Worm (Caenorhabditis elegans): Measurements from ENCODE around the gene ZK1240.6.

DNA sequence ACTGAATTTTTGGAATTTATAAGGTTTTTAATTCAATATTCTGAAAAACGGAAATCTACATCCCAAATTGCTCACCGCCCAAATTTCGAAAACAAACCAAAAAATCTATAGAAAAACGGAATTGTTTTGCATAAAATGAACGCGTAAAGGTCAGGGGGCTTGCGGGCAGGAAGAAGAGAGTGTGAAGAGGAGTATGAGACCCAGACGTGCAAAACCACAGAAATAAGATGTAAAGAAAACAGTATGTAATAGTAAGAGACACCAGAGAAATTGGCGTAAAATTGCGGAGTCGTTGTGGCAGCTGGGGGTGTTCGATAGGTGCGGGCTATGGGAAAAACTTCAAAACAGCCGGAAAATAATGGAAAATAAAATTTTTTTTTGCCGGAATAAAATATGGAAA is 18.3 kb upstream of the ZK1240.6 start:
- TF ChIP-seq ztf-4 (tag; optimal IDR thresholded peaks at IDR 0.05) (no peak), nhr-10 (tag; optimal IDR thresholded peaks at IDR 0.05) (no peak), aly-2 (tag; optimal IDR thresholded peaks at IDR 0.05) (no peak), unc-62 (GFP tag; optimal IDR thresholded peaks at IDR 0.05) (no peak), lin-13 (GFP tag; optimal IDR thresholded peaks at IDR 0.05) (no peak), unc-55 (GFP tag; optimal IDR thresholded peaks at IDR 0.05) (peak; percentile 26), R02D3.7 (tag; optimal IDR thresholded peaks at IDR 0.05) (no peak)
